Worm (Caenorhabditis elegans): ENCODE measurements around the gene ucp-4.

The ucp-4 gene

DNA sequence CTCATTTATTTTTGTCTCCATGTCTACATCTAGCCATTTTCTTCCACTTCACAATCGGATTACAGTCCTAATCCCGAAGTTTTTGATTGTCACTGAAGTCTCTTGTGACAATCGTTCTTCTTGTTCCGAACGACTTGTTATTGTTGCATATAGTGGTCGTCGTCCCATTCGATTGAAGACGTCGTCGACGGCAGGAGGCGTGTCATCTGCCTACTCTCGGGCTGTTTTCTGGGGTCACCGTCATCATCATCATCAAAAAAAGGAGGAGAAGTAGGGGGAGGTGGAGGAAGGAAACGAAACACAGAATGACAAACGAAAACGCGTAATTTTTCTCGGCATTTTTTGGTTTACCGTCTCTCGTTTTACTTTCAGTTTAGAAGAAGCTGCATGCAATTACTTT, 29.0 kb upstream of the ucp-4 start, which contains the start of gene F44A2.3:
Gene F44A2.3, plus strand, starts transcription at position 301 of the 400 bp plus-strand sequence.
- TF ChIP-seq dpff-1 (tag; optimal IDR thresholded peaks at IDR 0.05) (no peak), ztf-6 (GFP tag; IDR thresholded peaks at IDR 0.05) (no peak), hrde-1 (tag; optimal IDR thresholded peaks at IDR 0.05; ENCODE audit: borderline replicate concordance) (no peak), hmg-20 (GFP tag; IDR thresholded peaks at IDR 0.05) (no peak), pha-4 (tag; optimal IDR thresholded peaks at IDR 0.05) (no peak), bed-2 (GFP tag; IDR thresholded peaks at IDR 0.05) (no peak), ceh-40 (GFP tag; IDR thresholded peaks at IDR 0.05) (no peak), ztf-28 (GFP tag; IDR thresholded peaks at IDR 0.05) (no peak), Y53F4B.3 (GFP tag; IDR thresholded peaks at IDR 0.05) (no peak), B0035.1 (tag; optimal IDR thresholded peaks at IDR 0.05) (no peak), cebp-1 (GFP tag; IDR thresholded peaks at IDR 0.05) (no peak), cebp-1 (tag; optimal IDR thresholded peaks at IDR 0.05) (no peak), attf-3 (GFP tag; conservative IDR thresholded peaks at IDR 0.05) (no peak), die-1 (tag; optimal IDR thresholded peaks at IDR 0.05) (no peak), ama-1 (optimal IDR thresholded peaks at IDR 0.05) (no peak), ama-1 (GFP tag; optimal IDR thresholded peaks at IDR 0.05) (no peak), F57A8.1 (GFP tag; optimal IDR thresholded peaks at IDR 0.05) (no peak), mcd-1 (GFP tag; IDR thresholded peaks at IDR 0.05) (no peak), nhr-27 (tag; optimal IDR thresholded peaks at IDR 0.05) (no peak)

DNA sequence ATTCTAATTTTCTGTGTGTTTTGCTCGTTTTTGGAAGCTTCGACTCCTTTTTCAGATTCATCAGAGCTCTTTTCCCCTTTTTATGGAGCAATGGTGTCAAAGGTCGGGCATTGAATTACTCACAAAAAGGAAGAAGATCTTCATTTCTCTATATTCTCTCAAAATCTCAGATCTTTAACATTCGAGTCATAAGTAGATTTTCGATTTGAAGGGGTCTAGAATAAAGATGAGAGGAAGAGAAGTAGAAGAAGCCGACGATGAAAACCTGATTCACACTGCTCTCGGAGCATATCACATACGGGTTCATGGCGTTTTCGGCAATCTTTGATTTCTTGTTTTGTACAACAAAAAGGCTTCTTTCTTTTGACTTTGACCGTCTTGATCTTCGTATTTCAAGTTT, 21.7 kb upstream of the ucp-4 start:
- no peak for TF ChIP-seq lin-35 (GFP tag; optimal IDR thresholded peaks at IDR 0.05)
- 0 out of 2 replicates have a peak, but pooled peaks have one; percentile 3 for TF ChIP-seq madf-3 (GFP tag; IDR thresholded peaks at IDR 0.05)

ce11 chrV:9314408-9314807, 19.7 kb upstream of the ucp-4 start:
- TF ChIP-seq zfh-2 (GFP tag; conservative IDR thresholded peaks at IDR 0.05) (no peak), F49E8.2 (tag; optimal IDR thresholded peaks at IDR 0.05; ENCODE audit: insufficient read depth) (no peak), ztf-26 (tag; optimal IDR thresholded peaks at IDR 0.05) (no peak), cebp-1 (GFP tag; IDR thresholded peaks at IDR 0.05) (no peak), cebp-1 (tag; optimal IDR thresholded peaks at IDR 0.05) (no peak), snpc-1.1 (tag; optimal IDR thresholded peaks at IDR 0.05; ENCODE audit: insufficient read depth) (no peak), ztf-3 (GFP tag; optimal IDR thresholded peaks at IDR 0.05) (no peak), F37B4.10 (GFP tag; IDR thresholded peaks at IDR 0.05) (no peak), F33H1.4 (GFP tag; IDR thresholded peaks at IDR 0.05) (no peak)

DNA sequence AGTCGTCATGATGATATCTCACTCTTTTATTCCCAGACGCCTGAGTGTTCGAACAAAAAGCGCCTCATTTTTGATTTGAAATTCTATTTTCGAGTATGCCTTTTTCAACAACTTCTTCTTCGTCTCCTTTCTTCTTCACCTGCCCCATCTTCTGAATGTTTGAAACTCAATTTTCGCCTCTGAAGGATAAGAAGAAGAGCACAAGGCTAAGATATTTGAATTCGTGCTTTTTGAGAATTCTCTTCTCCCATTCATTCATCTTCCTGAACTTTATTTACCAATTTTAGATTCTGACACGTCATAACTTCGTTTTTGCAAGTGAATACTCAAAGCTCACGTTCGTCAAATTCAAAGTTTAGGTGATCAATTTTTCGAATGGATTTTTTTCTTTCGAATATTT, 17.1 kb upstream of the ucp-4 start:
- TF ChIP-seq xnd-1 (tag; optimal IDR thresholded peaks at IDR 0.05) (no peak), hsf-1 (GFP tag; IDR thresholded peaks at IDR 0.05) (no peak), egrh-3 (GFP tag; IDR thresholded peaks at IDR 0.05) (no peak), nfya-2 (GFP tag; IDR thresholded peaks at IDR 0.05) (no peak), madf-8 (GFP tag; conservative IDR thresholded peaks at IDR 0.05) (no peak), him-1 (tag; optimal IDR thresholded peaks at IDR 0.05) (no peak)

DNA sequence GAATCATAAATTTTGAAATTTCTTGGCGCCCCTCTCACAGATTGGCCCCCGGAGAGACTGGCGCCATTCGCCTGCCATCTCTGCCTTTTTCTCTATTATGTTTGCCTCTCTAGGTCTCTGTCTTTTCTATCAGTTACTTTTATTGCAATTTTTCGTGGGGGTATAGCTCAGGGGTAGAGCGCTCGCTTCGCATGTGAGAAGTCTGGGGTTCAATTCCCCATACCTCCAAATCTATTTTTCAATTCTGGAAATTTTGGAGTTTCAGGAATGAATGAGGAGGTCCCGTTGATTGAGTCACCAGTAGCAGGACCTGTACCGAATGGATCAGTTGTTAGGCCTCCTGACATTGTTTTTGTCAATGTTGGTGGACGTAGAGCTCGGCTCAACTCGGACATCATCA, 16.1 kb upstream of the ucp-4 start, which contains the start of gene kvs-3:
Gene kvs-3, plus strand, starts transcription at position 266 of the 400 bp plus-strand sequence.
- no peak for TF ChIP-seq F52B5.7 (tag; optimal IDR thresholded peaks at IDR 0.05)
- no peak for TF ChIP-seq F37B4.10 (GFP tag; IDR thresholded peaks at IDR 0.05)
- peak; percentile 62 for TF ChIP-seq F23B12.7 (tag; optimal IDR thresholded peaks at IDR 0.05; ENCODE audit: insufficient read depth)
- no peak for TF ChIP-seq mel-28 (tag; optimal IDR thresholded peaks at IDR 0.05; ENCODE audit: borderline replicate concordance)
- TF ChIP-seq F55B11.4 (tag; optimal IDR thresholded peaks at IDR 0.05; ENCODE audit: borderline replicate concordance, insufficient read depth): no peak
- TF ChIP-seq snpc-1.3 (tag; optimal IDR thresholded peaks at IDR 0.05; ENCODE audit: insufficient read depth): peak; percentile 87
- TF ChIP-seq K11D2.4 (GFP tag; IDR thresholded peaks at IDR 0.05): peak; percentile 67
- no peak for TF ChIP-seq F57C9.4 (tag; optimal IDR thresholded peaks at IDR 0.05)
- TF ChIP-seq nhr-120 (GFP tag; IDR thresholded peaks at IDR 0.05): peak; percentile 92; the same call in 1 of the 2 replicates
- TF ChIP-seq F39B2.1 (GFP tag; IDR thresholded peaks at IDR 0.05): peak; percentile 90; the same call in 1 of the 2 replicates
- no peak for TF ChIP-seq aptf-2 (GFP tag; conservative IDR thresholded peaks at IDR 0.05)

Measured in whole organism, young adult.